Worm (Caenorhabditis elegans): ENCODE data around the gene lsm-3.
A peak's percentile ranks its signal among the peaks of the same experiment; 100 is the strongest.

lsm-3 gene

ce11 chrIV:13412845-13413383, 25.9 kb downstream of the lsm-3 start, which contains the start of gene gcl-1:
Gene gcl-1 (minus strand): TSS chrIV:13412895.
- TF ChIP-seq ceh-79 (tag; optimal IDR thresholded peaks at IDR 0.05) (no peak), hmg-1.2 (GFP tag; IDR thresholded peaks at IDR 0.05) (peak; percentile 28; the same call in 1 of the 2 replicates), rec-8 (tag; optimal IDR thresholded peaks at IDR 0.05) (no peak), F55B11.4 (tag; optimal IDR thresholded peaks at IDR 0.05; ENCODE audit: borderline replicate concordance, insufficient read depth) (no peak), B0035.1 (tag; optimal IDR thresholded peaks at IDR 0.05) (no peak)

ce11 chrIV:13415739-13416271, 28.8 kb downstream of the lsm-3 start, which contains the start of the genes pik-1 and aptf-2:
Gene pik-1 (plus strand): TSS chrIV:13416041.
Gene aptf-2 (minus strand): TSS chrIV:13416051.
- no peak for TF ChIP-seq F10E7.11 (tag; optimal IDR thresholded peaks at IDR 0.05)
- TF ChIP-seq Y53F4B.3 (GFP tag; IDR thresholded peaks at IDR 0.05), result no peak
- peak; percentile 69 for TF ChIP-seq madf-8 (GFP tag; conservative IDR thresholded peaks at IDR 0.05)
- TF ChIP-seq attf-6 (GFP tag; IDR thresholded peaks at IDR 0.05), result no peak
- TF ChIP-seq F49E8.2 (tag; optimal IDR thresholded peaks at IDR 0.05; ENCODE audit: insufficient read depth), result no peak
- TF ChIP-seq ceh-27 (GFP tag; optimal IDR thresholded peaks at IDR 0.05), result no peak
- TF ChIP-seq him-1 (tag; optimal IDR thresholded peaks at IDR 0.05), result no peak
- no peak for TF ChIP-seq mel-28 (tag; optimal IDR thresholded peaks at IDR 0.05; ENCODE audit: borderline replicate concordance)
- TF ChIP-seq zfh-2 (GFP tag; conservative IDR thresholded peaks at IDR 0.05), result no peak
- no peak for TF ChIP-seq attf-5 (GFP tag; optimal IDR thresholded peaks at IDR 0.05)
- no peak for TF ChIP-seq nhr-120 (GFP tag; IDR thresholded peaks at IDR 0.05)
- no peak for TF ChIP-seq lin-26 (GFP tag; IDR thresholded peaks at IDR 0.05)
- no peak for TF ChIP-seq nfya-2 (GFP tag; IDR thresholded peaks at IDR 0.05)
- TF ChIP-seq snpc-4 (GFP tag; optimal IDR thresholded peaks at IDR 0.05), result no peak
- peak in 1 of 4 experiments; percentile 10 for TF ChIP-seq snpc-4 (tag; optimal IDR thresholded peaks at IDR 0.05)
- TF ChIP-seq F33H1.4 (GFP tag; IDR thresholded peaks at IDR 0.05), result peak; percentile 21; the same call in 1 of the 2 replicates
- TF ChIP-seq D2030.7 (GFP tag; IDR thresholded peaks at IDR 0.05), result peak; percentile 48
- TF ChIP-seq lag-1 (GFP tag; IDR thresholded peaks at IDR 0.05), result no peak
- no peak for TF ChIP-seq egrh-3 (GFP tag; IDR thresholded peaks at IDR 0.05)
- TF ChIP-seq ztf-25 (GFP tag; IDR thresholded peaks at IDR 0.05), result no peak
- peak in 1 of 3 experiments; percentile 3 for TF ChIP-seq lin-35 (GFP tag; optimal IDR thresholded peaks at IDR 0.05)
- TF ChIP-seq egl-18 (GFP tag; IDR thresholded peaks at IDR 0.05), result no peak
- no peak for TF ChIP-seq ztf-6 (GFP tag; IDR thresholded peaks at IDR 0.05)
- peak; percentile 54 for TF ChIP-seq dpl-1 (GFP tag; optimal IDR thresholded peaks at IDR 0.05)
- no peak for TF ChIP-seq atf-7 (tag; optimal IDR thresholded peaks at IDR 0.05)
- no peak for TF ChIP-seq ceh-79 (tag; optimal IDR thresholded peaks at IDR 0.05)
- TF ChIP-seq Y79H2A.3 (GFP tag; conservative IDR thresholded peaks at IDR 0.05), result no peak
- TF ChIP-seq bed-1 (GFP tag; IDR thresholded peaks at IDR 0.05), result no peak
- TF ChIP-seq ZK185.1 (tag; optimal IDR thresholded peaks at IDR 0.05; ENCODE audit: poor library complexity, severe bottlenecking), result no peak
- TF ChIP-seq ztf-3 (GFP tag; optimal IDR thresholded peaks at IDR 0.05), result no peak
- TF ChIP-seq F23B12.7 (tag; optimal IDR thresholded peaks at IDR 0.05; ENCODE audit: insufficient read depth), result no peak
- TF ChIP-seq aptf-3 (GFP tag; IDR thresholded peaks at IDR 0.05), result no peak
- peak; percentile 58 for TF ChIP-seq xnd-1 (tag; optimal IDR thresholded peaks at IDR 0.05)
- TF ChIP-seq nhr-90 (tag; optimal IDR thresholded peaks at IDR 0.05), result no peak
- 0 out of 2 replicates have a peak, but pooled peaks have one; percentile 13 for TF ChIP-seq ceh-91 (GFP tag; IDR thresholded peaks at IDR 0.05)
- no peak for TF ChIP-seq unc-130 (GFP tag; optimal IDR thresholded peaks at IDR 0.05)
- no peak for TF ChIP-seq cebp-1 (GFP tag; IDR thresholded peaks at IDR 0.05)
- no peak for TF ChIP-seq cebp-1 (tag; optimal IDR thresholded peaks at IDR 0.05)
- no peak for TF ChIP-seq F57C9.4 (tag; optimal IDR thresholded peaks at IDR 0.05)
- no peak for TF ChIP-seq Y95B8A.8 (GFP tag; IDR thresholded peaks at IDR 0.05)
- TF ChIP-seq hrde-1 (tag; optimal IDR thresholded peaks at IDR 0.05; ENCODE audit: borderline replicate concordance), result no peak
